Worm (Caenorhabditis elegans) whole organism, L2 larva: Measurements from ENCODE around the gene W03A5.1.

Source experiments
- Y55F3AM.14 ChIP-seq: fragments of 200-800 bp; sonication (Bioruptor generic); optimal IDR thresholded peaks from 2 replicates; lab custom pipeline; 2018; ENCODE audit warnings: mild to moderate bottlenecking, missing genetic modification characterization, missing compliant biosample characterization
- ama-1 ChIP-seq: fragments of 150-350 bp; optimal IDR thresholded peaks from 2 replicates; lab custom pipeline; 2018; ENCODE audit warnings: inconsistent platforms
- blmp-1 ChIP-seq: sonication (generic microtip); optimal IDR thresholded peaks from 2 replicates; lab custom pipeline; 2017; ENCODE audit warnings: missing genetic modification characterization, mild to moderate bottlenecking, missing compliant biosample characterization, antibody characterized with exemption, moderate library complexity; ENCODE audit not compliant: insufficient read depth
- elt-3 ChIP-seq: sonication (generic microtip); optimal IDR thresholded peaks from 2 replicates; lab custom pipeline; 2017; ENCODE audit warnings: missing biosample characterization, missing genetic modification characterization
- lin-13 ChIP-seq: fragments of 150-350 bp; optimal IDR thresholded peaks from 2 replicates; lab custom pipeline; 2014; ENCODE audit warnings: missing biosample characterization, missing genetic modification reagents, missing genetic modification characterization
- lin-39 ChIP-seq: fragments of 150-350 bp; optimal IDR thresholded peaks from 2 replicates; lab custom pipeline; 2014; ENCODE audit warnings: missing biosample characterization, missing genetic modification reagents, missing genetic modification characterization
- nhr-12 ChIP-seq: fragments of 150-350 bp; optimal IDR thresholded peaks from 2 replicates; lab custom pipeline; 2014; ENCODE audit warnings: missing biosample characterization, missing genetic modification characterization
- nhr-6 ChIP-seq: fragments of 150-350 bp; optimal IDR thresholded peaks from 2 replicates; lab custom pipeline; 2014; ENCODE audit warnings: missing biosample characterization, missing genetic modification characterization
- snpc-4 ChIP-seq: fragments of 150-350 bp; optimal IDR thresholded peaks from 2 replicates; lab custom pipeline; 2014; ENCODE audit warnings: missing biosample characterization, missing genetic modification characterization
- unc-62 ChIP-seq: fragments of 150-350 bp; optimal IDR thresholded peaks from 2 replicates; lab custom pipeline; 2014; ENCODE audit warnings: missing biosample characterization, missing genetic modification reagents, missing genetic modification characterization
- ztf-11 ChIP-seq: sonication (generic microtip); optimal IDR thresholded peaks from 2 replicates; lab custom pipeline; 2017; ENCODE audit warnings: missing biosample characterization, missing genetic modification characterization
- ztf-4 ChIP-seq: fragments of 150-350 bp; optimal IDR thresholded peaks from 2 replicates; lab custom pipeline; 2014; ENCODE audit warnings: missing biosample characterization, missing genetic modification characterization

DNA sequence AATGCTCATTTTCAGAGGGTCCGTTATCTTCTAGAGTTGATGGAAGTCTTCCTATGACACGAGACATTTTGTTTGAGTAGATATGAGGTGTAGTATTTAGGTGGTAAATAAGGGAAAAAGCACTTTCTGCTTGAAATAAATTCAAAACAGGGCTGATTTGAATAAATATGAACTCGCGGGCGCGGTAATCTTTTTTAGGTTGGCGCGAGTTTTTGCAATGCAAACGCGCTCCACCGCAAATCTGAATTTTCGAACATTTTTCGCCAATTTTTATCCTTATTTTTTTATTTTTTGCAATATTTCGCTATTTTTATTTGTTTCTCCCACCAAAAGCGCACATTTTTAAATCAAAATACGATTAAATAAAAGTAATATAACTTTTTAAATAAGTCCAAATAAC, 40.5 kb downstream of the W03A5.1 start, which contains the start of gene skpt-1:
- TF ChIP-seq ama-1 (no peak), elt-3 (tag; lab: Kevin White, UChicago) (no peak), lin-13 (GFP tag; lab: Kevin White, UChicago) (no peak), ztf-4 (tag; lab: Kevin White, UChicago) (no peak), lin-39 (no peak), blmp-1 (tag; lab: Kevin White, UChicago) (no peak), ztf-11 (tag; lab: Kevin White, UChicago) (no peak), nhr-12 (tag; lab: Kevin White, UChicago) (no peak), snpc-4 (tag; lab: Kevin White, UChicago) (no peak), unc-62 (GFP tag; lab: Kevin White, UChicago) (no peak), nhr-6 (tag; lab: Kevin White, UChicago) (no peak), Y55F3AM.14 (GFP tag; lab: Kevin White, UChicago) (no peak)
